Worm (Caenorhabditis elegans): Measurements from ENCODE around the gene C05D11.1.

C05D11.1 gene

DNA sequence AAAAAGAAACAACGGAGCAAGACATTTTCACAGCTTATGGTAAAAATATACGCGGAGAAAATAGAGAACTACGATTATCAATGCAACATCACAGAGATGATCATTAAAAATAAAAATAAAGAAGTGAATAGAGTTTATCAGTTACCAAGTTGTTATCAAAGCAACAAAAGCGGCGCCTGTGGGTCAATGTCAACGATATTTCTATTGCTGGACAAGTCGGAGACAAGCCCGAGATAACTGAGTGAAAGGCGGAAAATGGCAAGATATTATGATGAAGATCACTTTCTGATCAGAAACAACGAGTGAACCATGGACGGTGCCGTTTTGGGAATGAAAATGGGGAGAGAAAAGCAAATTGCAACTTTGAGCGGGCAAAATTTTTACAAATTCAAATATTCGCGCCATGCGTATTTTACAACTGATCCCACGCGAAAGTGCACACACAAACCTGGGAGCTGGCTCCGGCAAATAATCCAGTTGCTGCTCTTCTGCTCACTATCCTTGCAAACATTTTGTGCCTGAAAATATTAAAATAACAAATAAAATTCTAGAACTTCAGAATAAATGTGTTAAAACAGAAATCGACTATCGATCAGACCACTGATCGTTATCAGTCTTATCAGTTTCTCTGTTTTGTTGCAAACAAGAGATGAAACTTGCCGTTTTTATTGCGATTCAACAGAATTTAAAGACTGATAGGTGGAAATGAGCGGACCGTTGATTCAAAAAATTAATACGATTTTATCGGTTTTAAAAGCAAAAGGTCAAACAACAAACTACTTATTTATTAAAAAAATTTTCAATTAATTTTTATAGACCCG lies 6.1 kb downstream of the C05D11.1 start, which contains the start of gene mel-32 (continued):
- no peak for TF ChIP-seq zfh-2 (GFP tag; conservative IDR thresholded peaks at IDR 0.05)
- 0 out of 2 replicates have a peak, but pooled peaks have one; percentile 30 for TF ChIP-seq aptf-2 (GFP tag; conservative IDR thresholded peaks at IDR 0.05)
- TF ChIP-seq lsl-1 (GFP tag; optimal IDR thresholded peaks at IDR 0.05) = peak; percentile 76
- no peak for TF ChIP-seq T26A5.8 (tag; optimal IDR thresholded peaks at IDR 0.05)

DNA sequence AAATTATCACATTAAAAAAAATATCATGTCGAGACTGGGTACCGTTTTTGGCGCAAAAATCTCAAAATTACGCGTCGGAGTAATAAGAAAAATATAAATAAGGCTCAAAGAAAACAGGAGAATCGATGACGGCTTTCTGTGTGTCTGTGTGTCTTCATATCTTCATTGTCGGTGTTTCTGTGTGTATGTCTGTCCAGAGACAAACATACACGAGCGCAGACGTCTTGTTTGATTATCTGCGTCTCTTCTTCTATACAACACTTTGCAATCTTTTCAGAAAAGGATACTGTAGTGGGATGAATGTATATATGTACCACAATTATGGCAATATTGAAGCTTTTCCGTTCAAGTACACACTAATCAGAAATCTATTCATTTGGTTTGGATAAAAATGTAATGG lies 7.9 kb downstream of the C05D11.1 start, which contains the start of gene C05D11.13:
Gene C05D11.13, minus strand, starts transcription at position 252 of the 400 bp plus-strand sequence.
- TF ChIP-seq lin-26 (GFP tag; IDR thresholded peaks at IDR 0.05) = 0 out of 2 replicates have a peak, but pooled peaks have one; percentile 31
- peak; percentile 18 for TF ChIP-seq hrde-1 (tag; optimal IDR thresholded peaks at IDR 0.05; ENCODE audit: borderline replicate concordance)
- TF ChIP-seq ceh-58 (GFP tag; IDR thresholded peaks at IDR 0.05) = no peak
- no peak for TF ChIP-seq hlh-12 (tag; optimal IDR thresholded peaks at IDR 0.05)
- TF ChIP-seq hmg-1.2 (GFP tag; IDR thresholded peaks at IDR 0.05) = peak; percentile 63; the same call in 1 of the 2 replicates
- TF ChIP-seq ztf-26 (tag; optimal IDR thresholded peaks at IDR 0.05) = peak; percentile 37
- TF ChIP-seq C06A6.2 (GFP tag; conservative IDR thresholded peaks at IDR 0.05) = no peak
- TF ChIP-seq dox-1 (GFP tag; IDR thresholded peaks at IDR 0.05) = 0 out of 2 replicates have a peak, but pooled peaks have one; percentile 32
- peak; percentile 25 for TF ChIP-seq tbp1 (GFP tag; optimal IDR thresholded peaks at IDR 0.05)
- no peak for TF ChIP-seq cebp-1 (GFP tag; IDR thresholded peaks at IDR 0.05)
- peak; percentile 31 for TF ChIP-seq cebp-1 (tag; optimal IDR thresholded peaks at IDR 0.05)
- no peak for TF ChIP-seq snpc-4 (GFP tag; optimal IDR thresholded peaks at IDR 0.05)
- peak in 3 of 4 experiments; percentile 1 to 32 (median 20) for TF ChIP-seq snpc-4 (tag; optimal IDR thresholded peaks at IDR 0.05)
- TF ChIP-seq lin-35 (GFP tag; optimal IDR thresholded peaks at IDR 0.05) = peak in 1 of 3 experiments; percentile 38
- TF ChIP-seq madf-6 (GFP tag; IDR thresholded peaks at IDR 0.05) = peak; percentile 30; the same call in 1 of the 2 replicates
- TF ChIP-seq Y79H2A.3 (GFP tag; conservative IDR thresholded peaks at IDR 0.05) = no peak
- peak; percentile 24; the same call in 1 of the 2 replicates for TF ChIP-seq B0336.3 (GFP tag; IDR thresholded peaks at IDR 0.05)
- peak; percentile 17 for TF ChIP-seq K12H6.12 (tag; optimal IDR thresholded peaks at IDR 0.05)
- TF ChIP-seq C17E4.6 (GFP tag; IDR thresholded peaks at IDR 0.05) = 0 out of 2 replicates have a peak, but pooled peaks have one; percentile 19
- TF ChIP-seq lin-40 (tag; optimal IDR thresholded peaks at IDR 0.05) = peak; percentile 41
- TF ChIP-seq nhr-80 (tag; optimal IDR thresholded peaks at IDR 0.05) = peak; percentile 51
- TF ChIP-seq efl-1 (GFP tag; optimal IDR thresholded peaks at IDR 0.05) = no peak
- peak; percentile 68 for TF ChIP-seq attf-5 (GFP tag; optimal IDR thresholded peaks at IDR 0.05)

ce11 chrIII:6446807-6447206 lies 10.4 kb downstream of the C05D11.1 start, which contains the start of gene let-721:
TSS of gene let-721 (minus strand) at chrIII:6446907.
- TF ChIP-seq lin-40 (tag; optimal IDR thresholded peaks at IDR 0.05) = no peak
- TF ChIP-seq tlf-1 (GFP tag; optimal IDR thresholded peaks at IDR 0.05) = no peak
- no peak for TF ChIP-seq lin-35 (GFP tag; optimal IDR thresholded peaks at IDR 0.05)
- TF ChIP-seq lsy-27 (tag; optimal IDR thresholded peaks at IDR 0.05; ENCODE audit: borderline replicate concordance, insufficient read depth) = no peak
- TF ChIP-seq unc-130 (GFP tag; optimal IDR thresholded peaks at IDR 0.05) = no peak
- TF ChIP-seq mel-28 (tag; optimal IDR thresholded peaks at IDR 0.05; ENCODE audit: borderline replicate concordance) = no peak
- TF ChIP-seq lin-26 (GFP tag; IDR thresholded peaks at IDR 0.05) = no peak
- TF ChIP-seq ccch-3 (GFP tag; optimal IDR thresholded peaks at IDR 0.05) = no peak

DNA sequence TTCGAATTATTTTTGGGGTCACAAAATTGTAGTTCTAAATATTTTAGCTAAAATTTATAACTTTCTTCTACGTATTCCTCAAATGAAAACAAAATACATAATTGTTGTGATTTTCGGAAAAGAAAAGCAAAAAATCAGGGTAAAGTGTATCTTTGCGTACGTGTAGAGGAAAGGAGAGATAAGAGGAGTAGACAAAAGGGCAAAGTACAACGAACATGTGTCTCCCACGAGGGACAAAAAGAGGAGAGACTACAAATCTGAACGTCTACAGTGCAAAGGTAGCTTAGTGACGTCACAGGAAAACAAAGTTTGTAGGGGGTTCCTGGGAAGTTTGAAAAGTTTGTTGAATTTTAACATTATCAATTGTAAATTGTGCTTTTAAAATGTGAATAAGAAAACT lies 11.1 kb downstream of the C05D11.1 start:
- TF ChIP-seq K11D2.4 (GFP tag; IDR thresholded peaks at IDR 0.05) = no peak
- TF ChIP-seq let-526 (GFP tag; IDR thresholded peaks at IDR 0.05) = 0 out of 2 replicates have a peak, but pooled peaks have one; percentile 44
- TF ChIP-seq aptf-3 (GFP tag; IDR thresholded peaks at IDR 0.05) = no peak
- TF ChIP-seq akir-1 (GFP tag; optimal IDR thresholded peaks at IDR 0.05) = no peak
- peak; percentile 40 for TF ChIP-seq nhr-80 (tag; optimal IDR thresholded peaks at IDR 0.05)
- no peak for TF ChIP-seq efl-1 (GFP tag; optimal IDR thresholded peaks at IDR 0.05)
- TF ChIP-seq K12H6.12 (tag; optimal IDR thresholded peaks at IDR 0.05) = peak; percentile 7
- peak; percentile 9; the same call in 1 of the 2 replicates for TF ChIP-seq Y79H2A.3 (GFP tag; conservative IDR thresholded peaks at IDR 0.05)
- no peak for TF ChIP-seq hlh-26 (GFP tag; conservative IDR thresholded peaks at IDR 0.05)
- peak; percentile 57; the same call in 1 of the 2 replicates for TF ChIP-seq C06A6.2 (GFP tag; conservative IDR thresholded peaks at IDR 0.05)
- no peak for TF ChIP-seq chd-7 (tag; optimal IDR thresholded peaks at IDR 0.05)
- TF ChIP-seq dox-1 (GFP tag; IDR thresholded peaks at IDR 0.05) = 0 out of 2 replicates have a peak, but pooled peaks have one; percentile 44
- TF ChIP-seq F52B5.7 (tag; optimal IDR thresholded peaks at IDR 0.05) = no peak
- TF ChIP-seq Y53G8AR.9 (GFP tag; conservative IDR thresholded peaks at IDR 0.05) = 0 out of 2 replicates have a peak, but pooled peaks have one; percentile 35
- TF ChIP-seq somi-1 (GFP tag; optimal IDR thresholded peaks at IDR 0.05) = peak; percentile 7

Measured in whole organism, young adult.